Worm (Caenorhabditis elegans) whole organism, L4 larva: ENCODE measurements around the gene Y7A5A.3.

ENCODE experiments used
- arid-1 ChIP-seq: fragments of 200-800 bp; sonication (Bioruptor generic); conservative IDR thresholded peaks from 2 replicates; pipeline ENCODE4 v1.3.6; 2022; ENCODE audit warnings: missing genetic modification reagents, missing genetic modification characterization, missing compliant biosample characterization
- hmg-1.1 ChIP-seq: fragments of 200-800 bp; sonication (Bioruptor generic); IDR thresholded peaks from 2 replicates; pipeline ENCODE4 v1.3.6; 2022; ENCODE audit warnings: missing genetic modification reagents, missing genetic modification characterization, missing compliant biosample characterization
- nhr-11 ChIP-seq: fragments of 150-350 bp; optimal IDR thresholded peaks from 2 replicates; lab custom pipeline; 2014; ENCODE audit warnings: missing biosample characterization, missing genetic modification characterization
- nhr-77 ChIP-seq: fragments of 150-350 bp; optimal IDR thresholded peaks from 2 replicates; lab custom pipeline; 2014; ENCODE audit warnings: missing biosample characterization, missing genetic modification characterization
- pha-4 ChIP-seq, 2 experiments: fragments of 150-350 bp in 1 of 2; fragments of 200-800 bp in 1 of 2; sonication (Bioruptor generic) in 1 of 2; IDR thresholded peaks in 1 of 2; optimal IDR thresholded peaks in 1 of 2; 2 replicates each; pipeline versions ENCODE4 v1.3.6 to Lab custom; 2014 to 2022; ENCODE audit warnings: missing genetic modification characterization in 2 of 2, missing genetic modification reagents in 2 of 2, missing biosample characterization in 1 of 2, missing compliant biosample characterization in 1 of 2

ce11 chrX:15770787-15771186 is 13.7 kb downstream of the Y7A5A.3 start:
- TF ChIP-seq nhr-77 (no peak), arid-1 (GFP tag; lab: Robert Waterston, UW) (no peak), nhr-11 (tag; lab: Kevin White, UChicago) (no peak), pha-4 (GFP tag; IDR thresholded peaks at IDR 0.05; lab: Robert Waterston, UW) (no peak), pha-4 (tag; optimal IDR thresholded peaks at IDR 0.05; lab: Kevin White, UChicago) (no peak), hmg-1.1 (no peak)
